Worm (Caenorhabditis elegans): ENCODE results near the gene sre-44.

DNA sequence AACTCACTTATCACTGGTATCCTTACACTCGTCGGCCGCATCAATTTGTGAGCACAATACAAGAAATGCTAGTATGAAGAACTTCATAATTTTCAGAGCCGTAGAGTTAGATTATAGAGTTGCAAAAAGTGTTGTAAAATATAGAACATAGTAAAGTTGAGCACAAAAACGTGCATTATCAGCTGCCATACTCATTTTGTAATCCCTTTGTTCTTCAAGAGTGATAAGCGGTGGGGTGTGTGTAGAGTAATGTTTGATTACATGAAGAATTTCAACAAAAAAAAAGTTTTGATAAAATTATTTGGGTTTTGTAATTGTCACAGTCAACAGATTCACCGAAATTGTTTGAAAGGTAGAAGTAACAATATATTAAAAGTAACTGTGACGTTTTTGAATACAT, 33.5 kb downstream of the sre-44 start, which contains the start of the genes Y39G8B.13 and Y39G8B.10:
- TF ChIP-seq ama-1 (optimal IDR thresholded peaks at IDR 0.05) (no peak), sea-1 (GFP tag; conservative IDR thresholded peaks at IDR 0.05) (no peak), hmg-4 (GFP tag; optimal IDR thresholded peaks at IDR 0.05) (no peak)

Measured in whole organism, early embryonic.